Fruit fly (Drosophila melanogaster) whole organism, prepupa: ENCODE data around the gene CG14646.

ENCODE experiments used
- Blimp-1 ChIP-seq: fragments of 200-800 bp; sonication (Bioruptor generic); optimal IDR thresholded peaks from 3 replicates; lab custom pipeline; 2017; ENCODE audit warnings: missing biosample characterization, missing genetic modification characterization, mild to moderate bottlenecking, moderate library complexity, missing genetic modification reagents
- CG10631 ChIP-seq: fragments of 200-800 bp; sonication (Bioruptor generic); optimal IDR thresholded peaks from 2 replicates; lab custom pipeline; 2016; ENCODE audit warnings: missing biosample characterization, missing genetic modification characterization
- CG10669 ChIP-seq: fragments of 200-800 bp; sonication (Bioruptor generic); optimal IDR thresholded peaks from 3 replicates; lab custom pipeline; 2018; ENCODE audit warnings: missing biosample characterization, mild to moderate bottlenecking, missing genetic modification characterization, moderate library complexity
- CG15336 ChIP-seq: fragments of 200-800 bp; sonication (Bioruptor generic); IDR thresholded peaks from 2 replicates; pipeline ENCODE4 v1.3.6; 2022; ENCODE audit warnings: missing biosample characterization, missing genetic modification characterization
- CG34406 ChIP-seq: fragments of 200-800 bp; sonication (Bioruptor generic); optimal IDR thresholded peaks from 3 replicates; lab custom pipeline; 2016; ENCODE audit warnings: missing biosample characterization, missing genetic modification characterization
- CG6163 ChIP-seq: fragments of 200-800 bp; sonication (Bioruptor generic); IDR thresholded peaks from 3 replicates; pipeline ENCODE4 v1.3.6; 2022; ENCODE audit warnings: missing biosample characterization, missing genetic modification characterization
- CG6854 ChIP-seq: fragments of 200-800 bp; sonication (Bioruptor generic); optimal IDR thresholded peaks from 2 replicates; lab custom pipeline; 2017; ENCODE audit warnings: missing biosample characterization, mild to moderate bottlenecking, missing genetic modification characterization
- CG8632 ChIP-seq: fragments of 200-800 bp; sonication (Bioruptor generic); optimal IDR thresholded peaks from 3 replicates; lab custom pipeline; 2016; ENCODE audit warnings: missing biosample characterization, missing genetic modification characterization
- Ets21C ChIP-seq: fragments of 200-800 bp; sonication (Bioruptor generic); optimal IDR thresholded peaks from 3 replicates; lab custom pipeline; 2016; ENCODE audit warnings: missing biosample characterization, missing genetic modification characterization
- Lpt ChIP-seq: fragments of 200-800 bp; sonication (Bioruptor generic); optimal IDR thresholded peaks from 3 replicates; lab custom pipeline; 2016; ENCODE audit warnings: missing biosample characterization, missing genetic modification characterization
- OdsH ChIP-seq: fragments of 200-800 bp; sonication (Bioruptor generic); optimal IDR thresholded peaks from 3 replicates; lab custom pipeline; 2016; ENCODE audit warnings: missing biosample characterization, missing genetic modification characterization
- acj6 ChIP-seq: fragments of 200-800 bp; sonication (Bioruptor generic); optimal IDR thresholded peaks from 3 replicates; lab custom pipeline; 2016; ENCODE audit warnings: missing biosample characterization, missing genetic modification characterization
- cyc ChIP-seq: fragments of 200-800 bp; sonication (Bioruptor generic); optimal IDR thresholded peaks from 3 replicates; lab custom pipeline; 2016; ENCODE audit warnings: missing biosample characterization, missing genetic modification characterization
- fkh ChIP-seq: fragments of 200-800 bp; sonication (Bioruptor generic); optimal IDR thresholded peaks from 3 replicates; lab custom pipeline; 2017; ENCODE audit warnings: missing biosample characterization, mild to moderate bottlenecking, missing genetic modification characterization, moderate library complexity
- topi ChIP-seq: fragments of 200-800 bp; sonication (Bioruptor generic); optimal IDR thresholded peaks from 3 replicates; lab custom pipeline; 2016; ENCODE audit warnings: missing biosample characterization, missing genetic modification characterization

Gene CG14646

dm6 chr3R:4437817-4438216 lies 47.7 kb downstream of the CG14646 start:
- no peak for TF ChIP-seq CG10631 (GFP tag; lab: Kevin White, UChicago)
- no peak for TF ChIP-seq fkh
- TF ChIP-seq cyc (GFP tag; lab: Kevin White, UChicago): no peak
- TF ChIP-seq CG8632 (GFP tag; lab: Kevin White, UChicago): no peak
- TF ChIP-seq CG34406 (GFP tag; lab: Kevin White, UChicago): no peak
- no peak for TF ChIP-seq CG15336 (GFP tag; lab: Robert Waterston, UW)
- no peak for TF ChIP-seq Ets21C
- no peak for TF ChIP-seq OdsH (GFP tag; lab: Kevin White, UChicago)
- no peak for TF ChIP-seq CG6163
- no peak for TF ChIP-seq CG6854
- no peak for TF ChIP-seq Lpt (GFP tag; lab: Kevin White, UChicago)
- no peak for TF ChIP-seq topi (GFP tag; lab: Kevin White, UChicago)
- no peak for TF ChIP-seq Blimp-1 (GFP tag; lab: Kevin White, UChicago)
- no peak for TF ChIP-seq acj6 (GFP tag; lab: Kevin White, UChicago)
- no peak for TF ChIP-seq CG10669
- TF ChIP-seq, all 60 proteins: peak for 0
